Worm (Caenorhabditis elegans): Measurements from ENCODE around the gene cyn-11.

- no peak for TF ChIP-seq eor-1 (tag; optimal IDR thresholded peaks at IDR 0.05)
- TF ChIP-seq nhr-23 (tag; optimal IDR thresholded peaks at IDR 0.05) = no peak
These were observed 14.2 kb upstream of the cyn-11 start for ce11 chrII:8730281-8730680.
